Fruit fly (Drosophila melanogaster) whole organism, wandering third instar larva: Measurements from ENCODE around the gene ArfGAP1.
A peak's percentile ranks its signal among the peaks of the same experiment; 100 is the strongest.

Source experiments
- Abd-B ChIP-seq: fragments of >200 bp; optimal IDR thresholded peaks from 2 replicates; lab custom pipeline; 2017; ENCODE audit warnings: missing biosample characterization, missing genetic modification characterization
- CG32264 ChIP-seq: fragments of 200-800 bp; sonication (Bioruptor generic); optimal IDR thresholded peaks from 2 replicates; lab custom pipeline; 2016; ENCODE audit warnings: missing biosample characterization, missing genetic modification characterization
- CG9705 ChIP-seq: fragments of 200-800 bp; sonication (Bioruptor generic); optimal IDR thresholded peaks from 2 replicates; lab custom pipeline; 2018; ENCODE audit warnings: missing biosample characterization, mild to moderate bottlenecking, missing genetic modification characterization
- CrebA ChIP-seq: fragments of 200-800 bp; sonication (Bioruptor generic); optimal IDR thresholded peaks from 2 replicates; lab custom pipeline; 2016; ENCODE audit warnings: missing biosample characterization, mild to moderate bottlenecking, missing genetic modification characterization, borderline replicate concordance
- Dfd ChIP-seq: fragments of >200 bp; optimal IDR thresholded peaks from 2 replicates; lab custom pipeline; 2017; ENCODE audit warnings: missing biosample characterization, missing genetic modification characterization
- Dif ChIP-seq: fragments of 200-275, 200-300 bp; sonication (Bioruptor generic); optimal IDR thresholded peaks from 2 replicates; lab custom pipeline; 2018; ENCODE audit warnings: missing biosample characterization, missing genetic modification characterization; ENCODE audit not compliant: partially characterized antibody
- GATAd ChIP-seq: sonication (Bioruptor generic); optimal IDR thresholded peaks from 2 replicates; lab custom pipeline; 2016; ENCODE audit warnings: missing biosample characterization, missing genetic modification characterization
- HLH106 ChIP-seq: fragments of 200-800 bp; optimal IDR thresholded peaks from 3 replicates; lab custom pipeline; 2019; ENCODE audit warnings: missing biosample characterization, mild to moderate bottlenecking, missing genetic modification characterization, moderate library complexity
- Hnf4 ChIP-seq: fragments of 200-800 bp; sonication (Bioruptor generic); optimal IDR thresholded peaks from 2 replicates; lab custom pipeline; 2016; ENCODE audit warnings: missing biosample characterization, mild to moderate bottlenecking, missing genetic modification characterization
- Hr78 ChIP-seq: fragments of >200 bp; optimal IDR thresholded peaks from 2 replicates; lab custom pipeline; 2017; ENCODE audit warnings: missing biosample characterization, missing genetic modification characterization
- Hr83 ChIP-seq: fragments of 200-300 bp; sonication (Bioruptor generic); optimal IDR thresholded peaks from 2 replicates; lab custom pipeline; 2016; ENCODE audit warnings: missing biosample characterization, mild to moderate bottlenecking, missing genetic modification characterization, moderate library complexity; ENCODE audit not compliant: poor library complexity, severe bottlenecking
- Jra ChIP-seq: sonication (Bioruptor generic); optimal IDR thresholded peaks from 2 replicates; lab custom pipeline; 2016; ENCODE audit warnings: missing biosample characterization, missing genetic modification characterization
- Mio ChIP-seq: sonication (Bioruptor generic); optimal IDR thresholded peaks from 2 replicates; lab custom pipeline; 2016; ENCODE audit warnings: missing biosample characterization, missing genetic modification characterization
- Myc ChIP-seq: fragments of >200 bp; optimal IDR thresholded peaks from 2 replicates; lab custom pipeline; 2017
- N ChIP-seq: fragments of >200 bp; optimal IDR thresholded peaks from 2 replicates; lab custom pipeline; 2018; ENCODE audit warnings: missing biosample characterization, missing external identifiers, missing genetic modification characterization
- OdsH ChIP-seq: fragments of 200-800 bp; sonication (Bioruptor generic); optimal IDR thresholded peaks from 2 replicates; lab custom pipeline; 2016; ENCODE audit warnings: missing biosample characterization, mild to moderate bottlenecking, missing genetic modification characterization
- Rel ChIP-seq, 2 experiments: fragments of 200-800 bp; sonication (Bioruptor generic) in 1 of 2; optimal IDR thresholded peaks; 2 replicates in 1 of 2; 3 replicates in 1 of 2; lab custom pipeline; 2016 to 2019; ENCODE audit warnings: mild to moderate bottlenecking in 2 of 2, missing biosample characterization in 2 of 2, missing genetic modification characterization in 2 of 2, moderate library complexity in 1 of 2
- Sp1 ChIP-seq: fragments of 200-800 bp; sonication (Bioruptor generic); optimal IDR thresholded peaks from 3 replicates; lab custom pipeline; 2019; ENCODE audit warnings: missing biosample characterization, mild to moderate bottlenecking, missing genetic modification characterization, moderate library complexity
- Vsx2 ChIP-seq: fragments of 200-300, 225-300 bp; sonication (Bioruptor generic); optimal IDR thresholded peaks from 2 replicates; lab custom pipeline; 2018; ENCODE audit warnings: missing biosample characterization, missing genetic modification characterization; ENCODE audit not compliant: partially characterized antibody
- br ChIP-seq: fragments of 200-800 bp; sonication (Bioruptor generic); optimal IDR thresholded peaks from 2 replicates; lab custom pipeline; 2016; ENCODE audit warnings: missing biosample characterization, missing genetic modification characterization
- brk ChIP-seq: fragments of 200-800 bp; sonication (Bioruptor generic); optimal IDR thresholded peaks from 2 replicates; lab custom pipeline; 2016; ENCODE audit warnings: missing biosample characterization, mild to moderate bottlenecking, missing genetic modification characterization
- dl ChIP-seq, 2 experiments: fragments of 175-275, 200-275 bp in 1 of 2; fragments of 200-275 bp in 1 of 2; sonication (Bioruptor generic); optimal IDR thresholded peaks; lab custom pipeline; 2018; ENCODE audit warnings: mild to moderate bottlenecking in 2 of 2, missing biosample characterization in 2 of 2, missing genetic modification characterization in 2 of 2, moderate library complexity in 2 of 2; ENCODE audit not compliant: partially characterized antibody in 2 of 2, insufficient read depth in 1 of 2
- dmrt93B ChIP-seq: fragments of 200-800 bp; sonication (Bioruptor generic); optimal IDR thresholded peaks from 2 replicates; lab custom pipeline; 2018; ENCODE audit warnings: missing biosample characterization, mild to moderate bottlenecking, missing genetic modification characterization
- dsf ChIP-seq: sonication (Bioruptor generic); optimal IDR thresholded peaks from 2 replicates; lab custom pipeline; 2016; ENCODE audit warnings: missing biosample characterization, missing genetic modification characterization, borderline replicate concordance
- ey ChIP-seq: fragments of 200-800 bp; sonication (Bioruptor generic); optimal IDR thresholded peaks from 2 replicates; lab custom pipeline; 2016; ENCODE audit warnings: missing biosample characterization, missing genetic modification characterization
- foxo ChIP-seq, 2 experiments: fragments of 200-800 bp; sonication (Bioruptor generic); optimal IDR thresholded peaks; 2 replicates in 1 of 2; 3 replicates in 1 of 2; lab custom pipeline; 2016 to 2017; ENCODE audit warnings: missing biosample characterization in 2 of 2, missing genetic modification characterization in 2 of 2
- fru ChIP-seq: fragments of 200-800 bp; sonication (Bioruptor generic); optimal IDR thresholded peaks from 3 replicates; lab custom pipeline; 2016; ENCODE audit warnings: missing biosample characterization, mild to moderate bottlenecking, missing genetic modification characterization
- h ChIP-seq: fragments of 200-800 bp; sonication (Bioruptor generic); optimal IDR thresholded peaks from 3 replicates; lab custom pipeline; 2016; ENCODE audit warnings: missing biosample characterization, mild to moderate bottlenecking, missing genetic modification characterization
- jim ChIP-seq: fragments of 175-275, 200-325 bp; sonication (Bioruptor generic); optimal IDR thresholded peaks from 2 replicates; lab custom pipeline; 2016; ENCODE audit warnings: missing biosample characterization, mild to moderate bottlenecking, missing genetic modification characterization
- lola ChIP-seq: fragments of >200 bp; optimal IDR thresholded peaks from 2 replicates; lab custom pipeline; 2017; ENCODE audit warnings: missing biosample characterization, missing genetic modification characterization
- pan ChIP-seq: fragments of >200 bp; optimal IDR thresholded peaks from 2 replicates; lab custom pipeline; 2017
- psq ChIP-seq: fragments of 200-800 bp; sonication (Bioruptor generic); optimal IDR thresholded peaks from 3 replicates; lab custom pipeline; 2017; ENCODE audit warnings: missing biosample characterization, mild to moderate bottlenecking, missing genetic modification characterization, moderate library complexity
- rgr ChIP-seq: fragments of 200-800 bp; sonication (Bioruptor generic); optimal IDR thresholded peaks from 3 replicates; lab custom pipeline; 2016; ENCODE audit warnings: missing biosample characterization, mild to moderate bottlenecking, missing genetic modification characterization
- sage ChIP-seq: fragments of 200-800 bp; sonication (Bioruptor generic); optimal IDR thresholded peaks from 2 replicates; lab custom pipeline; 2016; ENCODE audit warnings: missing biosample characterization, mild to moderate bottlenecking, missing genetic modification characterization
- sv ChIP-seq: fragments of 200-800 bp; sonication (Bioruptor generic); optimal IDR thresholded peaks from 3 replicates; lab custom pipeline; 2016; ENCODE audit warnings: missing biosample characterization, missing genetic modification characterization
- tai ChIP-seq: sonication (Bioruptor generic); optimal IDR thresholded peaks from 2 replicates; lab custom pipeline; 2016; ENCODE audit warnings: missing biosample characterization, missing genetic modification characterization
- usp ChIP-seq: fragments of >200 bp; optimal IDR thresholded peaks from 2 replicates; lab custom pipeline; 2017; ENCODE audit warnings: missing biosample characterization, missing genetic modification characterization
- woc ChIP-seq: sonication (Bioruptor generic); optimal IDR thresholded peaks from 2 replicates; lab custom pipeline; 2016; ENCODE audit warnings: missing biosample characterization, mild to moderate bottlenecking, missing genetic modification characterization

The ArfGAP1 gene

DNA sequence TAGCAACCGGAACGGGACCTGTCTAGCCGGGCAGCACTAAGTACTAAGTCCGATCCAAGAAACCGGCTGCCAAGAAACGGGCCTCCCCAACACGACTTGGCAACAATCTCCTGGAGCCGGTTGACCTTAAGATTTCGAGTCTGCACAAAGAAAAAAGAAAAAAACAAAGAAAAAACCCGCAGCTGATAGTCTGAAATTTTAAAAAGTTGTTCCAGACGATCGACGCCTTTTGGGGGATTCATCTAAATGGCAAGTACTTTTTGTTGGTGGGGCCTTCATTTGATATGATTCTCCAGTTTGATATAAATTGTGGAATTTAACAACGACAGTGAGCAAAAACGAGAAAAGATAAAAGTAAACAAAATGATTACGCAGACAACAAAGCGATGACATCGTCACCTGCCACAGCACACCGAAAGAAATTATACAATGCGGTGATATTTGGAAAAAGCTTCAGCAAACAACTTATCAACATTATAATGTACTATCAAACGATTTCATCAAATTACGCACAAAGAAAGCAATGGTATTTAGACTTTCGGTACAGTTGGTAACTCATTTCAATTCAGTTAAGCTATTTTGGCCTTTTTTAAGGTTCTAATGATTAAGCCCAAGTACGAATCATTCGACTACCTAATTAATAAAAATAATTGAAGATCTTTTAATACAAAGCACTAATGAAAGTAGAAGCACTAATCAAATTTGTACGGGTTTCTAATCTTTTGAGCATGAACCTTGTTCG is 6.7 kb downstream of the ArfGAP1 start (continued):
- TF ChIP-seq dmrt93B = peak; percentile 34
- TF ChIP-seq rgr = peak; percentile 74
- TF ChIP-seq Mio (GFP tag; lab: Kevin White, UChicago) = no peak
- TF ChIP-seq HLH106 (tag; lab: Kevin White, UChicago) = peak; percentile 72

DNA sequence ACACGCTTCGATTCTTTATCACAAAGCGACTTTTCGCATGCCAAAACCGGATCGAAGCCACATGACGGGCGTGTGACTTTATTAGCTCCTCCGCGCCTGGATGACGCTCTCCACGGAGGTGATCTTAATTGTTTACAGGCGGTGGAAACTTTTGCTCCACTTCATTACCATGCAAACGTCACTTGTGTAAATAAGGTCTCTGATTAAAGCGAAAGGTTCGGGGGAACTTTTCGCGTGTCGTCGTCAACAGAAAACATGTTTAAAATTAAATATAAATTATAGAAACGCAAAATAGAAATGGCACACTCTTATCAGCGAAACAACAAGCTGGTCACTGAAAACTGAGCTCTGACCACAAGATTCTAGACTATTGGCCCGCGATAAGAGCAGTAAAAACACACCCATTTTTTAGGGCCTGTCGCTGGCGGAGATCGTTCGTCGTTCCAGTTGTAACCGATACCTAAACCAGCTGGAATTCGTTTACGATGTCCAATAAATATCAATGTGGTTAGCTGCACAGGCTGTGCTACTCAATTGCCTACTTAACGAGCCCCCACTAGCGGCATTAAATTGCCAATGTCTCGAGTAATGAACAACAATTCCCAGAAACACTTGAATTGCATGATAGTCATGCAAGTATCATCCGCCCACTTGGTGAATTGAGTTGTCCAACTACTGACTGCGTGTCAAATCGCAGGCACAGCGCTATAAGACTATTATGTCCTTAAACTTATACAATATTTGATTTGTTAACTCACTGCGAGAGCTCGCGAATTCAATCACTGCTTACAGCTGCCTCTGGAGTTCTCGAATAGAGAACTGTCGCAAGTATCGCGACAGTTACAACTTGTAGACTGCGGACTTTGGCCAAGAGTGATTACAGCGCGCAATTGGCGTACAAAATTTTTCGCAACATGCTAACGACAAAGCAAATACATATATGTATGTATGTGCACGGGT is 7.8 kb downstream of the ArfGAP1 start:
- TF ChIP-seq woc (GFP tag; lab: Kevin White, UChicago) (no peak), CG32264 (GFP tag; lab: Kevin White, UChicago) (no peak), Abd-B (GFP tag; lab: Kevin White, UChicago) (no peak), OdsH (GFP tag; lab: Kevin White, UChicago) (peak; percentile 7), GATAd (GFP tag; lab: Kevin White, UChicago) (no peak), rgr (peak; percentile 0), CrebA (no peak), br (GFP tag; lab: Kevin White, UChicago) (peak; percentile 6), h (GFP tag; lab: Kevin White, UChicago) (peak; percentile 32), Dfd (GFP tag; lab: Kevin White, UChicago) (no peak), Hr83 (peak; percentile 90), Rel (GFP tag; optimal IDR thresholded peaks at IDR 0.05; lab: Kevin White, UChicago) (peak; percentile 71), Rel (tag; optimal IDR thresholded peaks at IDR 0.05; lab: Kevin White, UChicago) (peak; percentile 88)

DNA sequence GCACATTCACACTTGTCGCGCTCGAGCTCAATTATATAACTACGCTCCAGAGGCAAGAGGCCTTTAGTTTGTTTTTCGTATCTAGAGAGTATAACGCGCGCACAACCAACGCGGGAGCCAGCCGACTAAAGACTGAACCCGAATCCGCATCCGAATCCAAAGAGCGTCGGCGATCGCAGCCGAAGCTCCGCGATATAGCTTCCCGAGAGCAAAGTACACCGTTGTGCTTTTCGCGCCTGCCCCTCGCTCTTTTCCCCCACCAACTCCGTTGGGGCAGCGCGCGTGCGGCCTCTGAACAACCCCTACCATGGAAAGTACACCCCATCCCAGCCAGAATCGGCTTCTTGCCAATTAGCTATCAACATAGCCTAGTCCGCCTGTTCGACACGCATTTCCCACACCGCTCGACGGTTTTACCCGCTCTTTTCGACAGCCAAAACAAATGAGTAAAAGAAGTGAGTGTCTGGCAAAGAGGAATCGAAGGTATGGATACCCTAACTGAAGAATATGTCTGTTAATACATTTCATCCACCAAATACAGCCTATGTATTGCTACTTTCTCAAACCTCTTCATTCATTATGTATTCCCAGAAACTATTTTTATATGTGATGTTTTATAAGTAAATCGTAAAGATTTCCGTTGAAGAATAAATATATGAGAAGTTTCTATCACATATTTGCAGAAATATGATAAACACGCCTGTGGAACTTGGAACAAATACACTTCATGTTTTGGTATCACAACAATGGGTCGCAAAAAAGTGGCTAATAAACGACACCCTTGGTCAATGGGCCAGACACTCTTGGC is 8.7 kb downstream of the ArfGAP1 start:
- TF ChIP-seq Mio (GFP tag; lab: Kevin White, UChicago) (no peak), br (GFP tag; lab: Kevin White, UChicago) (peak; percentile 30), Rel (GFP tag; optimal IDR thresholded peaks at IDR 0.05; lab: Kevin White, UChicago) (no peak), Rel (tag; optimal IDR thresholded peaks at IDR 0.05; lab: Kevin White, UChicago) (peak; percentile 95), Dfd (GFP tag; lab: Kevin White, UChicago) (no peak), dl (GFP tag; optimal IDR thresholded peaks at IDR 0.05; lab: Kevin White, UChicago; ENCODE audit: insufficient read depth in 1 of 2, partially characterized antibody in 2 of 2) (peak in 1 of 2 experiments; percentile 57), h (GFP tag; lab: Kevin White, UChicago) (peak; percentile 94), lola (no peak), Hr83 (peak; percentile 95), Hnf4 (peak; percentile 98), N (GFP tag; lab: Kevin White, UChicago) (no peak), OdsH (GFP tag; lab: Kevin White, UChicago) (no peak), Vsx2 (GFP tag; lab: Kevin White, UChicago) (peak; percentile 86), Jra (peak; percentile 20), GATAd (GFP tag; lab: Kevin White, UChicago) (no peak), Hr78 (GFP tag; lab: Kevin White, UChicago) (no peak), rgr (peak; percentile 31), CG32264 (GFP tag; lab: Kevin White, UChicago) (no peak), brk (no peak), CrebA (no peak), Sp1 (GFP tag; lab: Kevin White, UChicago) (peak; percentile 39), dmrt93B (peak; percentile 34), sage (GFP tag; lab: Kevin White, UChicago) (peak; percentile 7), ey (GFP tag; lab: Kevin White, UChicago) (peak; percentile 56), Dif (GFP tag; lab: Kevin White, UChicago) (peak; percentile 73), Abd-B (GFP tag; lab: Kevin White, UChicago) (no peak), Myc (lab: Kevin White, UChicago) (no peak), pan (no peak), dsf (no peak), foxo (GFP tag; optimal IDR thresholded peaks at IDR 0.05; lab: Kevin White, UChicago) (peak in 1 of 2 experiments; percentile 57), HLH106 (tag; lab: Kevin White, UChicago) (peak; percentile 41), jim (GFP tag; lab: Kevin White, UChicago) (no peak), fru (GFP tag; lab: Kevin White, UChicago) (peak; percentile 54), tai (GFP tag; lab: Kevin White, UChicago) (no peak), woc (GFP tag; lab: Kevin White, UChicago) (peak; percentile 68), CG9705 (no peak), sv (no peak), usp (GFP tag; lab: Kevin White, UChicago) (no peak), psq (GFP tag; lab: Kevin White, UChicago) (peak; percentile 1)
- TF ChIP-seq, all 38 proteins: peak for 19
